Fruit fly (Drosophila melanogaster) whole organism, embryonic: ENCODE data around the gene CG44261.
A peak's percentile ranks its signal among the peaks of the same experiment; 100 is the strongest.

Experiments used
- Antp ChIP-seq: fragments of 200-800 bp; sonication (Bioruptor generic); optimal IDR thresholded peaks from 3 replicates; lab custom pipeline; 2016; ENCODE audit warnings: missing biosample characterization, missing genetic modification characterization
- Bgb ChIP-seq: fragments of 200-800 bp; sonication (Bioruptor generic); IDR thresholded peaks from 2 replicates; pipeline ENCODE4 v1.3.6; 2022; ENCODE audit warnings: missing biosample characterization, missing genetic modification characterization; ENCODE audit not compliant: partially characterized antibody
- CG10267 ChIP-seq: fragments of 200-800 bp; sonication (Bioruptor generic); optimal IDR thresholded peaks from 2 replicates; lab custom pipeline; 2018; ENCODE audit warnings: missing biosample characterization, mild to moderate bottlenecking, missing genetic modification characterization, moderate library complexity
- CG10462 ChIP-seq: fragments of 200-800 bp; sonication (Bioruptor generic); optimal IDR thresholded peaks from 2 replicates; lab custom pipeline; 2016; ENCODE audit warnings: missing biosample characterization, missing genetic modification characterization
- CG10979 ChIP-seq: fragments of 200-800 bp; sonication (Bioruptor generic); optimal IDR thresholded peaks from 2 replicates; lab custom pipeline; 2018; ENCODE audit warnings: missing biosample characterization, mild to moderate bottlenecking, missing genetic modification characterization, moderate library complexity
- CG11085 ChIP-seq: fragments of 200-800 bp; sonication (Bioruptor generic); IDR thresholded peaks from 2 replicates; pipeline ENCODE4 v1.3.6; 2022; ENCODE audit warnings: missing biosample characterization, missing genetic modification characterization
- CG11456 ChIP-seq: fragments of 200-800 bp; sonication (Bioruptor generic); IDR thresholded peaks from 3 replicates; pipeline ENCODE4 v1.3.6; 2022; ENCODE audit warnings: missing biosample characterization, missing genetic modification characterization
- CG11504 ChIP-seq: fragments of 200-800 bp; sonication (Bioruptor generic); optimal IDR thresholded peaks from 3 replicates; lab custom pipeline; 2019; ENCODE audit warnings: missing biosample characterization, mild to moderate bottlenecking, missing genetic modification characterization, moderate library complexity
- CG12104 ChIP-seq: fragments of 200-800 bp; sonication (Bioruptor generic); optimal IDR thresholded peaks from 3 replicates; lab custom pipeline; 2016; ENCODE audit warnings: missing biosample characterization, missing genetic modification characterization
- CG13296 ChIP-seq: fragments of 200-800 bp; sonication (Bioruptor generic); optimal IDR thresholded peaks from 3 replicates; lab custom pipeline; 2018; ENCODE audit warnings: missing biosample characterization, mild to moderate bottlenecking, missing genetic modification characterization
- CG14441 ChIP-seq: fragments of 200-800 bp; sonication (Bioruptor generic); IDR thresholded peaks from 2 replicates; pipeline ENCODE4 v1.3.6; 2022; ENCODE audit warnings: missing biosample characterization, missing genetic modification characterization
- CG14710 ChIP-seq: fragments of 200-800 bp; sonication (Bioruptor generic); optimal IDR thresholded peaks from 3 replicates; lab custom pipeline; 2019; ENCODE audit warnings: missing biosample characterization, mild to moderate bottlenecking, missing genetic modification characterization, moderate library complexity
- CG17802 ChIP-seq: fragments of 200-800 bp; sonication (Bioruptor generic); optimal IDR thresholded peaks from 2 replicates; lab custom pipeline; 2018; ENCODE audit warnings: missing biosample characterization, mild to moderate bottlenecking, missing genetic modification characterization, moderate library complexity
- CG17829 ChIP-seq: fragments of 200-800 bp; optimal IDR thresholded peaks from 2 replicates; lab custom pipeline; 2019; ENCODE audit warnings: missing biosample characterization, mild to moderate bottlenecking, missing genetic modification characterization, moderate library complexity
- CG2712 ChIP-seq: fragments of 200-800 bp; optimal IDR thresholded peaks from 3 replicates; lab custom pipeline; 2019; ENCODE audit warnings: missing biosample characterization, mild to moderate bottlenecking, missing genetic modification characterization, moderate library complexity
- CG2875 ChIP-seq: fragments of 200-800 bp; sonication (Bioruptor generic); optimal IDR thresholded peaks from 2 replicates; lab custom pipeline; 2017; ENCODE audit warnings: missing biosample characterization, mild to moderate bottlenecking, missing genetic modification characterization, missing genetic modification reagents
- CG31365 ChIP-seq: fragments of 200-800 bp; sonication (Bioruptor generic); optimal IDR thresholded peaks from 2 replicates; lab custom pipeline; 2018; ENCODE audit warnings: missing biosample characterization, mild to moderate bottlenecking, missing genetic modification characterization
- CG3995 ChIP-seq: fragments of 200-800 bp; sonication (Bioruptor generic); optimal IDR thresholded peaks from 3 replicates; lab custom pipeline; 2016; ENCODE audit warnings: missing biosample characterization, missing genetic modification characterization
- CG6683 ChIP-seq: fragments of 200-800 bp; sonication (Bioruptor generic); optimal IDR thresholded peaks from 2 replicates; lab custom pipeline; 2017; ENCODE audit warnings: missing biosample characterization, mild to moderate bottlenecking, missing genetic modification characterization, missing genetic modification reagents
- CG6813 ChIP-seq: fragments of 200-800 bp; sonication (Bioruptor generic); optimal IDR thresholded peaks from 2 replicates; lab custom pipeline; 2017; ENCODE audit warnings: missing biosample characterization, missing genetic modification characterization, mild to moderate bottlenecking, moderate library complexity, missing genetic modification reagents
- CG8924 ChIP-seq: fragments of 200-800 bp; optimal IDR thresholded peaks from 3 replicates; lab custom pipeline; 2019; ENCODE audit warnings: missing biosample characterization, mild to moderate bottlenecking, missing genetic modification characterization, moderate library complexity
- CG9609 ChIP-seq: fragments of 200-800 bp; sonication (Bioruptor generic); optimal IDR thresholded peaks from 3 replicates; lab custom pipeline; 2016; ENCODE audit warnings: missing biosample characterization, missing genetic modification characterization
- Eip74EF ChIP-seq, 2 experiments: fragments of 200-800 bp in 1 of 2; fragments of >200 bp in 1 of 2; sonication (Bioruptor generic) in 1 of 2; optimal IDR thresholded peaks; 2 replicates each; lab custom pipeline; 2017 to 2019; ENCODE audit warnings: missing biosample characterization in 2 of 2, missing genetic modification characterization in 2 of 2, mild to moderate bottlenecking in 1 of 2, moderate library complexity in 1 of 2
- Fer3 ChIP-seq: fragments of 200-800 bp; sonication (Bioruptor generic); optimal IDR thresholded peaks from 2 replicates; lab custom pipeline; 2018; ENCODE audit warnings: missing biosample characterization, mild to moderate bottlenecking, missing genetic modification characterization, moderate library complexity
- HLH4C ChIP-seq: fragments of 200-800 bp; sonication (Bioruptor generic); IDR thresholded peaks from 3 replicates; pipeline ENCODE4 v1.3.6; 2022; ENCODE audit warnings: missing biosample characterization, missing genetic modification characterization; ENCODE audit not compliant: partially characterized antibody
- HmgD ChIP-seq: fragments of 200-800 bp; sonication (Bioruptor generic); optimal IDR thresholded peaks from 3 replicates; lab custom pipeline; 2016; ENCODE audit warnings: missing biosample characterization, missing genetic modification characterization
- Jarid2 ChIP-seq: fragments of 200-800 bp; sonication (Bioruptor generic); optimal IDR thresholded peaks from 3 replicates; lab custom pipeline; 2017; ENCODE audit warnings: mild to moderate bottlenecking, missing biosample characterization, missing genetic modification reagents, missing genetic modification characterization
- MBD-R2 ChIP-seq: fragments of 200-800 bp; sonication (Bioruptor generic); IDR thresholded peaks from 2 replicates; pipeline ENCODE4 v1.3.6; 2022; ENCODE audit warnings: missing biosample characterization, missing genetic modification characterization
- Max ChIP-seq: fragments of 200-800 bp; sonication (Bioruptor generic); optimal IDR thresholded peaks from 2 replicates; lab custom pipeline; 2016; ENCODE audit warnings: missing biosample characterization, mild to moderate bottlenecking, missing genetic modification characterization
- Nf-YA ChIP-seq: fragments of 200-800 bp; sonication (Bioruptor generic); IDR thresholded peaks from 2 replicates; pipeline ENCODE4 v1.3.6; 2022; ENCODE audit warnings: missing biosample characterization, missing genetic modification characterization
- NfI ChIP-seq: fragments of 200-800 bp; sonication (Bioruptor generic); optimal IDR thresholded peaks from 3 replicates; lab custom pipeline; 2018; ENCODE audit warnings: missing biosample characterization, mild to moderate bottlenecking, missing genetic modification characterization, moderate library complexity
- Ravus ChIP-seq: fragments of 200-800 bp; sonication (Bioruptor generic); IDR thresholded peaks from 2 replicates; pipeline ENCODE4 v1.3.6; 2022; ENCODE audit warnings: missing biosample characterization, missing genetic modification characterization
- Sin3A ChIP-seq: fragments of >200 bp; optimal IDR thresholded peaks from 2 replicates; lab custom pipeline; 2018
- ash1 ChIP-seq: fragments of 200-800 bp; sonication (Bioruptor generic); optimal IDR thresholded peaks from 2 replicates; lab custom pipeline; 2018; ENCODE audit warnings: missing biosample characterization, mild to moderate bottlenecking, missing genetic modification characterization
- az2 ChIP-seq: fragments of 200-800 bp; sonication (Bioruptor generic); optimal IDR thresholded peaks from 3 replicates; lab custom pipeline; 2016; ENCODE audit warnings: missing biosample characterization, missing genetic modification characterization
- crol ChIP-seq: fragments of 200-800 bp; sonication (Bioruptor generic); IDR thresholded peaks from 2 replicates; pipeline ENCODE4 v1.3.6; 2022; ENCODE audit warnings: missing biosample characterization, missing genetic modification characterization
- dan ChIP-seq: fragments of 200-800 bp; sonication (Bioruptor generic); IDR thresholded peaks from 2 replicates; pipeline ENCODE4 v1.3.6; 2022; ENCODE audit warnings: missing biosample characterization, missing genetic modification characterization
- gro ChIP-seq: fragments of 200-800 bp; sonication (Bioruptor generic); optimal IDR thresholded peaks from 2 replicates; lab custom pipeline; 2016; ENCODE audit warnings: missing biosample characterization, missing genetic modification characterization
- lab ChIP-seq: fragments of 200-800 bp; sonication (Bioruptor generic); optimal IDR thresholded peaks from 3 replicates; lab custom pipeline; 2017; ENCODE audit warnings: missing biosample characterization, missing genetic modification characterization, mild to moderate bottlenecking, moderate library complexity, missing genetic modification reagents
- lola ChIP-seq, 3 experiments: fragments of >200 bp in 2 of 3; fragments of 200-800 bp in 1 of 3; sonication (Bioruptor generic) in 1 of 3; optimal IDR thresholded peaks; 2 replicates each; lab custom pipeline; 2017 to 2019; ENCODE audit warnings: missing biosample characterization in 3 of 3, missing genetic modification characterization in 3 of 3, mild to moderate bottlenecking in 1 of 3, moderate library complexity in 1 of 3
- luna ChIP-seq: fragments of 200-800 bp; sonication (Bioruptor generic); optimal IDR thresholded peaks from 2 replicates; lab custom pipeline; 2016; ENCODE audit warnings: missing biosample characterization, missing genetic modification characterization
- nau ChIP-seq: fragments of 200-800 bp; sonication (Bioruptor generic); optimal IDR thresholded peaks from 3 replicates; lab custom pipeline; 2017; ENCODE audit warnings: missing biosample characterization, mild to moderate bottlenecking, missing genetic modification characterization, missing genetic modification reagents
- peb ChIP-seq: fragments of 200-800 bp; sonication (Bioruptor generic); IDR thresholded peaks from 2 replicates; pipeline ENCODE4 v1.3.6; 2022; ENCODE audit warnings: missing biosample characterization, missing genetic modification characterization
- pnt ChIP-seq: fragments of 200-800 bp; sonication (Bioruptor generic); optimal IDR thresholded peaks from 3 replicates; lab custom pipeline; 2016; ENCODE audit warnings: missing biosample characterization, missing genetic modification characterization
- pum ChIP-seq: fragments of 200-800 bp; sonication (Bioruptor generic); optimal IDR thresholded peaks from 2 replicates; lab custom pipeline; 2016; ENCODE audit warnings: missing biosample characterization, missing genetic modification characterization
- ro ChIP-seq: fragments of 200-800 bp; sonication (Bioruptor generic); IDR thresholded peaks from 2 replicates; pipeline ENCODE4 v1.3.6; 2022; ENCODE audit warnings: missing biosample characterization, missing genetic modification characterization
- scrt ChIP-seq: fragments of 200-800 bp; sonication (Bioruptor generic); optimal IDR thresholded peaks from 2 replicates; lab custom pipeline; 2018; ENCODE audit warnings: missing biosample characterization, mild to moderate bottlenecking, missing genetic modification characterization, moderate library complexity
- sr ChIP-seq: fragments of 200-800 bp; sonication (Bioruptor generic); IDR thresholded peaks from 3 replicates; pipeline ENCODE4 v1.3.6; 2022; ENCODE audit warnings: missing biosample characterization, missing genetic modification characterization
- sug ChIP-seq: fragments of 200-800 bp; optimal IDR thresholded peaks from 2 replicates; lab custom pipeline; 2019; ENCODE audit warnings: missing biosample characterization, mild to moderate bottlenecking, missing genetic modification characterization, moderate library complexity
- tio ChIP-seq: fragments of 200-800 bp; sonication (Bioruptor generic); optimal IDR thresholded peaks from 2 replicates; lab custom pipeline; 2017; ENCODE audit warnings: missing biosample characterization, missing genetic modification characterization, inconsistent platforms
- twi ChIP-seq: fragments of 200-800 bp; optimal IDR thresholded peaks from 2 replicates; lab custom pipeline; 2019; ENCODE audit warnings: missing biosample characterization, mild to moderate bottlenecking, missing genetic modification characterization, moderate library complexity

The CG44261 gene

DNA sequence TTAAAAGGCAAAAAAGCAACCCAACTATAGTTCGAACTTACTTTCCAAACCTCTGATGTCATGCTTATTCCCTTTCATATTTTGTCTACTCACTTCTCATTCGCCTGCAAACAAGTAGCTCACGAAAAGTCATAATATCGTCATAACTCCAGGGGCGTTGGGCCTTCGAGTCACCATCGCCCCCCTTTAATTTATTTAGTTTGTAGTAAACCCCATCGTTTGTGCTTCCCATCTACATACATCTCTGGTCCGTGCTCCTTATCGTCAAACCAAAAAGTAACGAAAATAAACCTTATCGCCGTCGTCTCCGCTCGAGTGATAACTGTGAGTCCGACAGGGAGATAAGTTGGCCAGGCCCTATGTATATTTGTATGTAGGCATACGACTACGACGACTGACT, 21.0 kb upstream of the CG44261 start (continued):
- TF ChIP-seq Ravus (no peak), ro (GFP tag; lab: Robert Waterston, UW) (no peak), gro (GFP tag; lab: Kevin White, UChicago) (peak; percentile 69), dan (GFP tag; lab: Robert Waterston, UW) (no peak), CG6683 (GFP tag; lab: Kevin White, UChicago) (peak; percentile 64), CG10267 (tag; lab: Kevin White, UChicago) (peak; percentile 38), CG8924 (tag; lab: Kevin White, UChicago) (peak; percentile 71), ash1 (GFP tag; lab: Kevin White, UChicago) (peak; percentile 34), crol (no peak), CG17802 (no peak), Sin3A (no peak), peb (GFP tag; lab: Robert Waterston, UW) (no peak), lola (GFP tag; optimal IDR thresholded peaks at IDR 0.05; lab: Kevin White, UChicago) (peak in 1 of 3 experiments; percentile 22), CG10462 (GFP tag; lab: Kevin White, UChicago) (no peak), CG17829 (tag; lab: Kevin White, UChicago) (peak; percentile 53), CG9609 (GFP tag; lab: Kevin White, UChicago) (peak; percentile 63), CG31365 (tag; lab: Kevin White, UChicago) (peak; percentile 54), pnt (no peak), Bgb (no peak), sug (tag; lab: Kevin White, UChicago) (peak; percentile 91), CG12104 (GFP tag; lab: Kevin White, UChicago) (no peak), HLH4C (GFP tag; lab: Robert Waterston, UW) (no peak), CG13296 (GFP tag; lab: Kevin White, UChicago) (peak; percentile 72), CG2712 (tag; lab: Kevin White, UChicago) (peak; percentile 50), sr (GFP tag; lab: Robert Waterston, UW) (no peak), CG11504 (peak; percentile 70), az2 (GFP tag; lab: Kevin White, UChicago) (peak; percentile 43), HmgD (GFP tag; lab: Kevin White, UChicago) (no peak), Antp (GFP tag; lab: Kevin White, UChicago) (peak; percentile 49), tio (GFP tag; lab: Kevin White, UChicago) (no peak), CG3995 (GFP tag; lab: Kevin White, UChicago) (peak; percentile 53), scrt (GFP tag; lab: Kevin White, UChicago) (peak; percentile 63), NfI (peak; percentile 70), luna (GFP tag; lab: Kevin White, UChicago) (no peak), nau (GFP tag; lab: Kevin White, UChicago) (peak; percentile 26), CG10979 (peak; percentile 42), pum (GFP tag; lab: Kevin White, UChicago) (no peak), lab (GFP tag; lab: Kevin White, UChicago) (peak; percentile 92), CG6813 (peak; percentile 8), CG14441 (GFP tag; lab: Robert Waterston, UW) (no peak), CG2875 (GFP tag; lab: Kevin White, UChicago) (no peak), Max (GFP tag; lab: Kevin White, UChicago) (peak; percentile 6), Jarid2 (GFP tag; lab: Kevin White, UChicago) (no peak), CG11085 (GFP tag; lab: Robert Waterston, UW) (no peak), Eip74EF (GFP tag; optimal IDR thresholded peaks at IDR 0.05; lab: Kevin White, UChicago) (peak in 1 of 2 experiments; percentile 33), Fer3 (tag; lab: Kevin White, UChicago) (peak; percentile 86), Nf-YA (peak; percentile 44; the same call in 1 of the 2 replicates), twi (tag; lab: Kevin White, UChicago) (no peak), CG14710 (tag; lab: Kevin White, UChicago) (peak; percentile 14), CG11456 (GFP tag; lab: Robert Waterston, UW) (peak; percentile 79), MBD-R2 (GFP tag; lab: Robert Waterston, UW) (peak; percentile 64; the same call in 1 of the 2 replicates)
